Worm (Caenorhabditis elegans) whole organism, late embryonic: Measurements from ENCODE around the gene F22H10.11.

Experiments
- T23F11.4 ChIP-seq: fragments of 200-800 bp; sonication (Bioruptor generic); optimal IDR thresholded peaks from 2 replicates; lab custom pipeline; 2018; ENCODE audit warnings: mild to moderate bottlenecking, missing genetic modification characterization, missing compliant biosample characterization
- Y22D7AL.16 ChIP-seq: sonication (generic microtip); optimal IDR thresholded peaks from 2 replicates; lab custom pipeline; 2016; ENCODE audit warnings: missing genetic modification characterization, missing compliant biosample characterization
- ceh-14 ChIP-seq: sonication (generic microtip); optimal IDR thresholded peaks from 2 replicates; lab custom pipeline; 2016; ENCODE audit warnings: missing genotype, missing genetic modification characterization, missing compliant biosample characterization
- ceh-18 ChIP-seq: sonication (generic microtip); optimal IDR thresholded peaks from 2 replicates; lab custom pipeline; 2016; ENCODE audit warnings: missing genetic modification characterization, missing compliant biosample characterization
- ceh-22 ChIP-seq: sonication (generic microtip); optimal IDR thresholded peaks from 2 replicates; lab custom pipeline; 2017; ENCODE audit warnings: missing biosample characterization, missing genetic modification characterization
- ceh-34 ChIP-seq: sonication (generic microtip); optimal IDR thresholded peaks from 2 replicates; lab custom pipeline; 2016; ENCODE audit warnings: mild to moderate bottlenecking, missing genetic modification characterization, missing compliant biosample characterization
- ceh-45 ChIP-seq: fragments of 200-800 bp; sonication (Bioruptor generic); IDR thresholded peaks from 2 replicates; pipeline ENCODE4 v1.3.6; 2022; ENCODE audit warnings: missing genetic modification reagents, missing genetic modification characterization, missing compliant biosample characterization
- ceh-6 ChIP-seq: fragments of 200-800 bp; sonication (Bioruptor generic); optimal IDR thresholded peaks from 2 replicates; lab custom pipeline; 2018; ENCODE audit warnings: mild to moderate bottlenecking, missing genetic modification characterization, missing compliant biosample characterization
- ceh-9 ChIP-seq: sonication (generic microtip); optimal IDR thresholded peaks from 2 replicates; lab custom pipeline; 2016; ENCODE audit warnings: mild to moderate bottlenecking, missing genetic modification characterization, inconsistent platforms, missing compliant biosample characterization
- elt-2 ChIP-seq: sonication (generic microtip); optimal IDR thresholded peaks from 2 replicates; lab custom pipeline; 2016; ENCODE audit warnings: missing genetic modification reagents, missing genetic modification characterization, missing compliant biosample characterization
- ets-4 ChIP-seq: sonication (generic microtip); optimal IDR thresholded peaks from 2 replicates; lab custom pipeline; 2016; ENCODE audit warnings: missing genetic modification characterization, missing compliant biosample characterization
- fax-1 ChIP-seq: sonication (generic microtip); optimal IDR thresholded peaks from 2 replicates; lab custom pipeline; 2016; ENCODE audit warnings: missing genotype, missing genetic modification characterization, missing compliant biosample characterization
- fkh-10 ChIP-seq: fragments of 150-350 bp; optimal IDR thresholded peaks from 2 replicates; lab custom pipeline; 2014; ENCODE audit warnings: missing biosample characterization, missing genetic modification reagents, missing genetic modification characterization
- fkh-6 ChIP-seq: sonication (generic microtip); optimal IDR thresholded peaks from 2 replicates; lab custom pipeline; 2016; ENCODE audit warnings: missing genetic modification characterization, missing compliant biosample characterization
- hlh-30 ChIP-seq: sonication (generic microtip); optimal IDR thresholded peaks from 2 replicates; lab custom pipeline; 2017; ENCODE audit warnings: antibody characterized with exemption, missing genetic modification characterization, missing compliant biosample characterization; ENCODE audit not compliant: insufficient read depth
- hlh-8 ChIP-seq: sonication (generic microtip); optimal IDR thresholded peaks from 2 replicates; lab custom pipeline; 2016; ENCODE audit warnings: missing genotype, missing genetic modification characterization, missing compliant biosample characterization
- lim-6 ChIP-seq: sonication (generic microtip); optimal IDR thresholded peaks from 2 replicates; lab custom pipeline; 2016; ENCODE audit warnings: missing genetic modification characterization, missing compliant biosample characterization
- lin-11 ChIP-seq: fragments of 200-800 bp; sonication (Bioruptor generic); optimal IDR thresholded peaks from 2 replicates; lab custom pipeline; 2018; ENCODE audit warnings: mild to moderate bottlenecking, missing genetic modification characterization, missing compliant biosample characterization
- mec-3 ChIP-seq: sonication (generic microtip); optimal IDR thresholded peaks from 2 replicates; lab custom pipeline; 2016; ENCODE audit warnings: borderline replicate concordance, missing genetic modification characterization, missing compliant biosample characterization
- nfya-1 ChIP-seq: sonication (generic microtip); optimal IDR thresholded peaks from 2 replicates; lab custom pipeline; 2017; ENCODE audit warnings: missing genetic modification characterization, mild to moderate bottlenecking, missing compliant biosample characterization, antibody characterized with exemption, moderate library complexity
- npax-4 ChIP-seq: sonication (generic microtip); optimal IDR thresholded peaks from 2 replicates; lab custom pipeline; 2016; ENCODE audit warnings: missing genetic modification characterization, missing compliant biosample characterization
- pag-3 ChIP-seq: sonication (generic microtip); optimal IDR thresholded peaks from 2 replicates; lab custom pipeline; 2016; ENCODE audit warnings: missing compliant biosample characterization, missing genetic modification characterization, borderline replicate concordance
- pat-9 ChIP-seq: fragments of 200-800 bp; sonication (Bioruptor generic); optimal IDR thresholded peaks from 2 replicates; lab custom pipeline; 2018; ENCODE audit warnings: mild to moderate bottlenecking, missing genetic modification characterization, moderate library complexity, missing compliant biosample characterization
- pros-1 ChIP-seq: fragments of 150-350 bp; optimal IDR thresholded peaks from 2 replicates; lab custom pipeline; 2014; ENCODE audit warnings: missing biosample characterization, missing genetic modification reagents, missing genetic modification characterization
- rnt-1 ChIP-seq: sonication (generic microtip); optimal IDR thresholded peaks from 2 replicates; lab custom pipeline; 2016; ENCODE audit warnings: missing genetic modification characterization, missing compliant biosample characterization
- sox-4 ChIP-seq: sonication (generic microtip); optimal IDR thresholded peaks from 2 replicates; lab custom pipeline; 2017; ENCODE audit warnings: mild to moderate bottlenecking, missing genetic modification characterization, inconsistent platforms, missing compliant biosample characterization
- tbx-7 ChIP-seq: sonication (generic microtip); optimal IDR thresholded peaks from 2 replicates; lab custom pipeline; 2016; ENCODE audit warnings: missing genotype, missing genetic modification characterization, missing compliant biosample characterization
- ttx-3 ChIP-seq: sonication (generic microtip); optimal IDR thresholded peaks from 2 replicates; lab custom pipeline; 2016; ENCODE audit warnings: missing genetic modification reagents, missing genetic modification characterization, missing compliant biosample characterization
- unc-3 ChIP-seq, 2 experiments: fragments of 200-800 bp in 1 of 2; sonication (Bioruptor generic) in 1 of 2; sonication (generic microtip) in 1 of 2; conservative IDR thresholded peaks in 1 of 2; optimal IDR thresholded peaks in 1 of 2; 2 replicates each; pipeline versions ENCODE4 v1.3.6 to Lab custom; 2016 to 2022; ENCODE audit warnings: missing compliant biosample characterization in 2 of 2, missing genetic modification characterization in 2 of 2, missing genetic modification reagents in 1 of 2
- unc-42 ChIP-seq: sonication (generic microtip); optimal IDR thresholded peaks from 2 replicates; lab custom pipeline; 2016; ENCODE audit warnings: missing genotype, missing genetic modification characterization, missing compliant biosample characterization
- unc-55 ChIP-seq: sonication (generic microtip); optimal IDR thresholded peaks from 2 replicates; lab custom pipeline; 2017; ENCODE audit warnings: missing biosample characterization, missing genetic modification reagents, missing genetic modification characterization

Gene F22H10.11

ce11 chrX:16662723-16663122 lies 25.1 kb downstream of the F22H10.11 start, which contains the start of gene F43B10.1:
Gene F43B10.1, minus strand, starts transcription at chrX:16662823.
- TF ChIP-seq Y22D7AL.16 (tag; lab: Kevin White, UChicago), result no peak
- TF ChIP-seq unc-3 (GFP tag; conservative IDR thresholded peaks at IDR 0.05; lab: Robert Waterston, UW), result no peak
- TF ChIP-seq unc-3 (tag; optimal IDR thresholded peaks at IDR 0.05; lab: Kevin White, UChicago), result no peak

ce11 chrX:16660268-16660667 lies 27.6 kb downstream of the F22H10.11 start:
- TF ChIP-seq unc-42 (tag; lab: Kevin White, UChicago) (peak; percentile 7), ceh-45 (GFP tag; lab: Robert Waterston, UW) (no peak)
- TF ChIP-seq, all 69 proteins: peak for 1

ce11 chrX:16658309-16658708 lies 29.5 kb downstream of the F22H10.11 start:
- TF ChIP-seq hlh-8 (tag; lab: Kevin White, UChicago), result no peak

ce11 chrX:16655283-16655682 lies 32.6 kb downstream of the F22H10.11 start:
- TF ChIP-seq fkh-10 (GFP tag; lab: Kevin White, UChicago) (no peak), ceh-18 (peak; percentile 48), unc-55 (GFP tag; lab: Kevin White, UChicago) (peak; percentile 62), rnt-1 (tag; lab: Kevin White, UChicago) (peak; percentile 52), nfya-1 (tag; lab: Kevin White, UChicago) (peak; percentile 6), ets-4 (tag; lab: Kevin White, UChicago) (no peak), ceh-34 (tag; lab: Kevin White, UChicago) (peak; percentile 24), ceh-9 (no peak)

ce11 chrX:16650600-16650999 lies 37.2 kb downstream of the F22H10.11 start:
- TF ChIP-seq ceh-6 (GFP tag; lab: Kevin White, UChicago), result no peak
- no peak for TF ChIP-seq T23F11.4 (GFP tag; lab: Kevin White, UChicago)
- TF ChIP-seq pros-1 (tag; lab: Kevin White, UChicago), result no peak
- TF ChIP-seq ceh-9, result no peak
- TF ChIP-seq sox-4 (tag; lab: Kevin White, UChicago), result no peak
- no peak for TF ChIP-seq tbx-7 (tag; lab: Kevin White, UChicago)
- TF ChIP-seq lin-11 (tag; lab: Kevin White, UChicago), result no peak
- no peak for TF ChIP-seq elt-2 (tag; lab: Kevin White, UChicago)
- no peak for TF ChIP-seq lim-6 (tag; lab: Kevin White, UChicago)

ce11 chrX:16648773-16649172 lies 39.1 kb downstream of the F22H10.11 start:
- TF ChIP-seq unc-42 (tag; lab: Kevin White, UChicago) (peak; percentile 70), fax-1 (tag; lab: Kevin White, UChicago) (no peak)
- TF ChIP-seq, all 69 proteins: peak for 1

- TF ChIP-seq mec-3 (tag; lab: Kevin White, UChicago), result no peak
- TF ChIP-seq ceh-22 (tag; lab: Kevin White, UChicago), result no peak
- TF ChIP-seq nfya-1 (tag; lab: Kevin White, UChicago), result no peak
- no peak for TF ChIP-seq rnt-1 (tag; lab: Kevin White, UChicago)
- no peak for TF ChIP-seq ceh-14 (tag; lab: Kevin White, UChicago)
- TF ChIP-seq npax-4 (tag; lab: Kevin White, UChicago), result no peak
- TF ChIP-seq hlh-30 (tag; lab: Kevin White, UChicago), result no peak
- TF ChIP-seq unc-42 (tag; lab: Kevin White, UChicago), result no peak
- TF ChIP-seq fkh-6 (tag; lab: Kevin White, UChicago), result no peak
- TF ChIP-seq sox-4 (tag; lab: Kevin White, UChicago), result no peak
- TF ChIP-seq pag-3 (tag; lab: Kevin White, UChicago), result no peak
- TF ChIP-seq ttx-3, result no peak
- no peak for TF ChIP-seq pat-9
These were observed 40.6 kb downstream of the F22H10.11 start for ce11 chrX:16647222-16647621.
